Worm (Caenorhabditis elegans) whole organism, L3 larva: ENCODE results near the gene fipr-14.

ENCODE experiments used
- R02D3.7 ChIP-seq: fragments of 150-350 bp; optimal IDR thresholded peaks from 2 replicates; lab custom pipeline; 2014; ENCODE audit warnings: missing biosample characterization, missing genetic modification characterization
- ZK546.5 ChIP-seq: sonication (generic microtip); optimal IDR thresholded peaks from 2 replicates; lab custom pipeline; 2017; ENCODE audit warnings: missing biosample characterization, missing genetic modification characterization
- aly-2 ChIP-seq: fragments of 150-350 bp; optimal IDR thresholded peaks from 2 replicates; lab custom pipeline; 2014; ENCODE audit warnings: missing biosample characterization, missing genetic modification characterization
- ceh-16 ChIP-seq: sonication (generic microtip); optimal IDR thresholded peaks from 2 replicates; lab custom pipeline; 2017; ENCODE audit warnings: missing biosample characterization, missing genetic modification characterization
- ceh-82 ChIP-seq: fragments of 150-350 bp; optimal IDR thresholded peaks from 2 replicates; lab custom pipeline; 2014; ENCODE audit warnings: missing biosample characterization, missing genetic modification characterization
- ceh-9 ChIP-seq: sonication (generic microtip); optimal IDR thresholded peaks from 2 replicates; lab custom pipeline; 2018; ENCODE audit warnings: missing biosample characterization, missing genetic modification characterization
- daf-12 ChIP-seq: fragments of 150-350 bp; optimal IDR thresholded peaks from 2 replicates; lab custom pipeline; 2014; ENCODE audit warnings: missing biosample characterization, missing genetic modification reagents, missing genetic modification characterization
- elt-1 ChIP-seq: fragments of 150-350 bp; optimal IDR thresholded peaks from 2 replicates; lab custom pipeline; 2014; ENCODE audit warnings: missing biosample characterization, missing genetic modification characterization
- elt-2 ChIP-seq: sonication (generic microtip); optimal IDR thresholded peaks from 2 replicates; lab custom pipeline; 2016; ENCODE audit warnings: missing genetic modification reagents, mild to moderate bottlenecking, missing genetic modification characterization, missing compliant biosample characterization
- elt-3 ChIP-seq, 3 experiments: fragments of 150-350 bp in 1 of 3; sonication (generic microtip) in 2 of 3; optimal IDR thresholded peaks; 2 replicates in 2 of 3; 4 replicates in 1 of 3; lab custom pipeline; 2014 to 2017; ENCODE audit warnings: missing biosample characterization in 3 of 3, missing genetic modification characterization in 3 of 3
- eor-1 ChIP-seq, 2 experiments: fragments of 150-350 bp; optimal IDR thresholded peaks; 2 replicates each; lab custom pipeline; 2014 to 2018; ENCODE audit warnings: missing biosample characterization in 2 of 2, missing genetic modification characterization in 2 of 2
- fkh-2 ChIP-seq: fragments of 150-350 bp; optimal IDR thresholded peaks from 2 replicates; lab custom pipeline; 2014; ENCODE audit warnings: missing biosample characterization, missing genetic modification reagents, missing genetic modification characterization
- hmg-11 ChIP-seq: sonication (generic microtip); optimal IDR thresholded peaks from 2 replicates; lab custom pipeline; 2016; ENCODE audit warnings: missing genetic modification characterization, missing compliant biosample characterization
- jun-1 ChIP-seq: fragments of 150-350 bp; optimal IDR thresholded peaks from 2 replicates; lab custom pipeline; 2014; ENCODE audit warnings: missing biosample characterization, missing genetic modification reagents, missing genetic modification characterization
- lin-15B ChIP-seq: fragments of 150-350 bp; optimal IDR thresholded peaks from 2 replicates; lab custom pipeline; 2014; ENCODE audit warnings: missing biosample characterization, missing genetic modification characterization
- lin-39 ChIP-seq: fragments of 150-350 bp; optimal IDR thresholded peaks from 2 replicates; lab custom pipeline; 2018; ENCODE audit warnings: missing biosample characterization, missing genetic modification reagents, missing genetic modification characterization
- mdl-1 ChIP-seq: fragments of 150-350 bp; optimal IDR thresholded peaks from 2 replicates; lab custom pipeline; 2014; ENCODE audit warnings: missing biosample characterization, missing genetic modification characterization
- nfya-1 ChIP-seq: sonication (generic microtip); optimal IDR thresholded peaks from 2 replicates; lab custom pipeline; 2017; ENCODE audit warnings: missing genetic modification characterization, mild to moderate bottlenecking, missing compliant biosample characterization, antibody characterized with exemption, moderate library complexity; ENCODE audit not compliant: insufficient read depth
- nhr-237 ChIP-seq: fragments of 150-350 bp; optimal IDR thresholded peaks from 2 replicates; lab custom pipeline; 2014; ENCODE audit warnings: missing biosample characterization, missing genetic modification characterization
- nhr-28 ChIP-seq: fragments of 150-350 bp; optimal IDR thresholded peaks from 2 replicates; lab custom pipeline; 2014; ENCODE audit warnings: missing biosample characterization, missing genetic modification characterization
- nhr-43 ChIP-seq: sonication (generic microtip); optimal IDR thresholded peaks from 2 replicates; lab custom pipeline; 2016; ENCODE audit warnings: mild to moderate bottlenecking, missing genetic modification characterization, missing compliant biosample characterization; ENCODE audit not compliant: poor library complexity, severe bottlenecking
- nhr-76 ChIP-seq: fragments of 150-350 bp; sonication (generic microtip); optimal IDR thresholded peaks from 5 replicates; lab custom pipeline; 2014; ENCODE audit warnings: missing biosample characterization, missing genetic modification characterization
- nhr-77 ChIP-seq: fragments of 150-350 bp; optimal IDR thresholded peaks from 2 replicates; lab custom pipeline; 2014; ENCODE audit warnings: missing biosample characterization, missing genetic modification characterization
- pha-4 ChIP-seq: fragments of 150-350 bp; optimal IDR thresholded peaks from 2 replicates; lab custom pipeline; 2014; ENCODE audit warnings: missing biosample characterization, missing genetic modification reagents, missing genetic modification characterization
- pqm-1 ChIP-seq: fragments of 150-350 bp; optimal IDR thresholded peaks from 2 replicates; lab custom pipeline; 2017; ENCODE audit warnings: missing biosample characterization, missing genetic modification characterization, inconsistent platforms
- skn-1 ChIP-seq: fragments of 150-350 bp; optimal IDR thresholded peaks from 2 replicates; lab custom pipeline; 2014; ENCODE audit warnings: missing biosample characterization, missing genetic modification characterization
- unc-39 ChIP-seq: sonication (generic microtip); optimal IDR thresholded peaks from 4 replicates; lab custom pipeline; 2017; ENCODE audit warnings: missing biosample characterization, missing genetic modification characterization
- zag-1 ChIP-seq: fragments of 150-350 bp; optimal IDR thresholded peaks from 2 replicates; lab custom pipeline; 2014; ENCODE audit warnings: missing biosample characterization, missing genetic modification characterization
- ztf-11 ChIP-seq: fragments of 150-350 bp; optimal IDR thresholded peaks from 2 replicates; lab custom pipeline; 2014; ENCODE audit warnings: missing biosample characterization, missing genetic modification characterization
- ztf-4 ChIP-seq: fragments of 150-350 bp; optimal IDR thresholded peaks from 2 replicates; lab custom pipeline; 2014; ENCODE audit warnings: missing biosample characterization, missing genetic modification characterization

fipr-14 gene

DNA sequence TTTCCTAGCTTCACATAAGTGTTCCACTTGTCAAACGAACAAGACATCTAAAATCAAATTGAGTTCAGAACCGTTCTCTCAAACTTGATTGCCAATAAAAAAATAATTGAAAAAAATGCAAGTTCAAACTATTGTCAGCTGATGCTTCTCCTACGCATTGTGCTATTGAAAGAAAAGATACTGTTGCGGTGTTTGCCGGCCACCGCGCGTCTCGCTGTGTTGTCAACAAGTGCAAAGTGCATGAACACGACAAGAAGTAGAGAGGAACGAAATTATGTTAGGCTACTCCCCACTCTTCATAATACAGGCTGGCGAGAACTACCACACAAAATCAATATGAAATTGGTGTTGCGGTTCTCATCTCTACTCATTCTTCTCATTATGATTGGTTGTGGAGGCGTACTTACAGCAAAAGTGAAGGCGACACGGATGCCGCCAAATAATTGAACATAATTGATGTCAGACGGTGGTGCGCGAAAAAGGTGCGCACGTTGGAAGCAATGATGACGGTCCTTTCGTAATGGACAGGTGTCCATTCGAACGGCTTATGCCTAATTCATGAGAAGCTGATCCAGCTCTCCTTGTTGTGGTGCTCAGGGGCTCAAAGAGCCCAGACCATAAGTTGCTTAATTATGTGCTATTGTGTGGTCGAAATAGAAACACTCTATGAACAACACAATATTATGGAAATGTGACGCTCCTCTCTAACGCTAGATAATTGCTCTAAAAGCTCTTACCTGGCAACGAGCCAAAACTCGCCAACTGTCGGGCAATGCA is 9.4 kb upstream of the fipr-14 start:
- TF ChIP-seq nhr-43 (tag; lab: Kevin White, UChicago) (no peak), pha-4 (tag; lab: Kevin White, UChicago) (peak; percentile 68)
- TF ChIP-seq, all 47 proteins: peak for 1

DNA sequence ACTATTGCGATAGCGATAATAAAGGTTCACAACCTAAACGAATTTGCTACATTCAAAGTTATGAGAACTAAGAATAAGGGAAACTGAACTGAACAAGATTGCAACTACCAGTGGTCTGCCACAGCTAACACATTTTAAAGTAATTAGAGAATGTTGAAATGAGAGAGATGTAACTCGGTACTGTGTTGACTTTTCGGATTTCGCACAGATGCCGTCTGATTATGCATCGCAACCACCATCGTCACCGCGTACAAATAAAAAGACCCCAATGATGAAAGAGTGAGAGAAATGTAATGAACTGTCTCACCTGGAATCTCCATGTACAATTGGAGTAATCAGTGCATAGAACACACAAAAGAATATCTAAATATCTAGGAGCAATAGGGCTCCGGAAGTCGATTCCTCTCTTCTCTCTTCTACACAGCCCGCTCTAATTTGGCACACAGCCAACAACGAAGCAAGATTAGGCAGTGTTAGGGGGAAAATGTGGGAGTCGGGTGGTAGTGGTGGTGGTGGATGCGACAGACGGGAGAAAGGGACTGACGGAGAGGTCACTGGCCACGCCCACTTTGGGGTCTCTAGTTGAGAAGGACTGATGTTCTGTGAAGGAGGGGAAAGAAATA is 8.2 kb upstream of the fipr-14 start, which contains the start of gene F13E9.11:
Gene F13E9.11, minus strand, starts transcription at position 507 of the 623 bp plus-strand sequence.
- peak; percentile 8 for TF ChIP-seq hmg-11 (tag; lab: Kevin White, UChicago)
- peak; percentile 35 for TF ChIP-seq nfya-1 (tag; lab: Kevin White, UChicago)
- no peak for TF ChIP-seq ztf-11 (tag; lab: Kevin White, UChicago)
- TF ChIP-seq unc-39 (tag; lab: Kevin White, UChicago): no peak
- no peak for TF ChIP-seq nhr-77 (tag; lab: Kevin White, UChicago)

DNA sequence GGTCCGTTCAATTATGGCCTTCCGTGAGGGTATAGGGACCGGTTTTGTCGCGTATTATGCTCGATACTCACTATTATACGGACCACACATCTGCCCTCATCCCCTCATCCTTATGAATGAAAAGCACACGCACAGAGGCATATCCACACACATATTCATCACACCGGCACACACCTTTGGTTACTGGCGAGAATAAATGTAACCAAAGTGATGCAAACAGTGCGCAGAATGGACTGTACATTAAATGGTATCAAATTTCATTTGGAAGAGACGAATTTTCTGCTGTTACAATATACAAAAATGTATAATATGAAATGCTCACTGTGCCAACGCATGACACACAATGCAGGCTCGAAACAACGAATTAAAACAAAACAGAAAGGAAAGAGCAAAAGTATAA is 7.3 kb upstream of the fipr-14 start:
- TF ChIP-seq nhr-43 (tag; lab: Kevin White, UChicago) (no peak), ztf-11 (tag; lab: Kevin White, UChicago) (no peak), pqm-1 (tag; lab: Kevin White, UChicago) (no peak), eor-1 (tag; optimal IDR thresholded peaks at IDR 0.05; lab: Kevin White, UChicago) (no peak), mdl-1 (tag; lab: Kevin White, UChicago) (no peak), nhr-28 (tag; lab: Kevin White, UChicago) (no peak), nhr-237 (no peak), ceh-82 (no peak), ceh-9 (no peak), aly-2 (tag; lab: Kevin White, UChicago) (no peak), ceh-16 (tag; lab: Kevin White, UChicago) (no peak), R02D3.7 (no peak), lin-39 (no peak), unc-39 (tag; lab: Kevin White, UChicago) (no peak), ZK546.5 (tag; lab: Kevin White, UChicago) (no peak), elt-1 (no peak)

DNA sequence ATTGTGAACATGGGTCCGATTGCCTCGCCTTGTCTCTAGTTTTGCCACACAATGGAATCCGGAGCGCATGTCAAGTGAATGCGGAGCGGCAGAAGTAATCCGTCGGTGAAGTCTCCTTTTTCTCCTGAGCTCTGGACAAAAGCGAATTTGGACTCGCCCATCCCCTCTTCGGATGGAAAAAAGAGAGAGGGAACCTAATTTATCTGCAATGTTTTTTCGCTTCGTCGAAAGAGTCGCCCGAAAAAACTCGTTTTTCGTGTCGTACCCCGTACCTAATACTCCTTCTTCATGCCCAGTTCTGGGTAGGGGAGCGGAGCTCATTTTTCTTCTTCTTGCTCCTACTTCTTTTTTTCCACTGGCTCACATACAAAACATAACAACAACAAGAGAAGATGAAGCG is 6.8 kb upstream of the fipr-14 start:
- TF ChIP-seq elt-3 (tag; optimal IDR thresholded peaks at IDR 0.05; lab: Kevin White, UChicago) (no peak), daf-12 (tag; lab: Kevin White, UChicago) (no peak)
- TF ChIP-seq, all 47 proteins: peak for 0

DNA sequence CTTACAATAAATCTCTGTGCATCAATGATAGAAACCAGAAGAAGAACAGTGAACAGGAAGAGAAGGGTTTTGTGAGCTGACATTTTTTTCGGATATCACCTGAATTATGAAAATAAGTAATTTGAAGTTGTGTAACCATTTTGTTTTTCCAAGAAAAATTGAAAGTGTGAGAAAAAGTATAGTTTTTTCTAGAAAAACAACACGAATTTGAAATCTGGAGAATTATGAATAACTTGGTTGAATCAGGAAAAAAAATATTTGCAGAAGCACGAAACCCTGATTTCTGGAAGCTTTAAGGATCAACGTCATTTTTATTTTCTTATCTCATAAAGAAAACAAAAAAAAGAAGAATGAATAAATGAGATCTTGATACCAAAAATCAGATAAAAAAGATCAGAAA is 2.4 kb upstream of the fipr-14 start, which contains the start of gene F13E9.12:
Gene F13E9.12, minus strand, starts transcription at position 101 of the 400 bp plus-strand sequence.
- no peak for TF ChIP-seq ZK546.5 (tag; lab: Kevin White, UChicago)
- TF ChIP-seq nhr-76 (tag; lab: Kevin White, UChicago): no peak
- TF ChIP-seq elt-1: peak; percentile 35

DNA sequence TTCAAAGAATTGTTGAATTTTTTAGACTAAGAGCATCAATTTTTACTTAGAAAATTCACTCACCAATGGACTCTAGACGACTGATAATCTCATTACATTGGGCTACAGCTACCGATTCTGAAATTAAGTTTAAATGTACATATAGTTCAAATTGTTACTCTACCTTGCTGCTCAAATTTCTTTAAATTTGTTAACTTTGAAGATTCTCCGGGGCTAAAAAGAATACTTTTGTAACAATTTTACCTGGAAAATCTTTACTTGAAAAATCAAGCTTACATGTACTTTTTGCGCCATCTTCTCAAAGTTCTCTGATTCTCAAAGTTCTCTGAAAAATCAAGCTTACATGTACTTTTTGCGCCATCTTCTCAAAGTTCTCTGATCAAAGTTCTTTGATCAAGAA is 2.6 kb downstream of the fipr-14 start, which contains the start of gene sdz-13:
Gene sdz-13, minus strand, starts transcription at position 101 of the 400 bp plus-strand sequence.
- TF ChIP-seq hmg-11 (tag; lab: Kevin White, UChicago): no peak
- TF ChIP-seq fkh-2 (tag; lab: Kevin White, UChicago): no peak
- no peak for TF ChIP-seq zag-1 (tag; lab: Kevin White, UChicago)
- TF ChIP-seq daf-12 (tag; lab: Kevin White, UChicago): no peak
- TF ChIP-seq nhr-76 (tag; lab: Kevin White, UChicago): no peak
- no peak for TF ChIP-seq lin-15B
- TF ChIP-seq nhr-237: no peak
- no peak for TF ChIP-seq skn-1
- TF ChIP-seq jun-1: no peak
- TF ChIP-seq ztf-4: no peak
- TF ChIP-seq mdl-1 (tag; lab: Kevin White, UChicago): no peak
- TF ChIP-seq elt-2: no peak
- no peak for TF ChIP-seq aly-2 (tag; lab: Kevin White, UChicago)
- TF ChIP-seq, all 47 proteins: peak for 0
